Fruit fly (Drosophila melanogaster): ENCODE measurements around the gene grp.
A peak's percentile ranks its signal among the peaks of the same experiment; 100 is the strongest.

Gene grp

DNA sequence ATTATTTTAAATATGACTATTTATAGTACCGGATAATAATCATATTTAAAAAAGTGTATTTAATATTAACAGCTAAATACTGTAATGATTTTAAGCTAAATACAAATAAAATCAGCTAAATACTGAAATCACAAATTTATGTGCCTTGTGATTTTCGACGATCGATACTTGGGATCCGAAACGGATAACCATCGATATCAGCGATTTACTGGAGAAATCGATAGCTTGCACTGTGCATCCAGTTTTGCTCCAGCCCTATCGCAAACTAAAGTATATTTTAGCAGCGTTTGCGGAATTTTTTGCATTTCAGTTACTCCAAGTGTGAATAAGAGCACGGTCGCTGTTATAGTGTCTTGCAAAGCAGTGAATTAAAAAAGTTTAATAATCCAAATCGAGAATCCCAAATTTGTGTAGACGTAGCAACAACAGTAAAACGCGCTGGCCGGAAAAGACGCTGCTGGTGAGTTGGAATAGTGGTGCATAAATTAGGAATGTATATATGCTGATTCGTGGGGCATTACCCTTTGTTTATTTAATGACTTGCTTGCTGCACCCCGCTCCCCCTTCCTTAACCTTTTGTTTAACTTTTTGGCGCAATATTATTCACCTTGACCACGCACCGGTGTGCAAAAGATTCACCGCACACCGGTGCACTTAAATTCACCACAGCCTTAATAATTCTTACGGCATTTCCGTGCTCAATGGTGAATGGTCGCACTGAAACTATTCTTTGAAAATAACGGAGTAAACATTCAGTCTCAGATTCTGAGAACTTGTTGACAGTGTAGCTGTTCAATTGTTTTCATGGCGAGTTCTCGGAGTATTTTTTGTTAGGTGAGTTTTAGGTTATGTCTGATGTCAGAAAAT is at the start of gene grp, which contains the start of gene squ:
TSS of gene grp (plus strand) at position 238 of the 867 bp plus-strand sequence.
TSS of gene squ (plus strand) at position 238 of the 867 bp plus-strand sequence.
- TF ChIP-seq Hr78 (GFP tag; optimal IDR thresholded peaks at IDR 0.05) = no peak
- no peak for TF ChIP-seq CG32264 (GFP tag; optimal IDR thresholded peaks at IDR 0.05)
- peak; percentile 22 for TF ChIP-seq Hr83 (GFP tag; optimal IDR thresholded peaks at IDR 0.05; ENCODE audit: poor library complexity, severe bottlenecking)
- TF ChIP-seq Myc (optimal IDR thresholded peaks at IDR 0.05) = peak; percentile 58
- no peak for TF ChIP-seq dmrt93B (GFP tag; optimal IDR thresholded peaks at IDR 0.05)
- TF ChIP-seq sage (GFP tag; optimal IDR thresholded peaks at IDR 0.05) = no peak
- peak; percentile 35 for TF ChIP-seq Sp1 (GFP tag; optimal IDR thresholded peaks at IDR 0.05)
- TF ChIP-seq OdsH (GFP tag; optimal IDR thresholded peaks at IDR 0.05) = peak; percentile 37
- no peak for TF ChIP-seq Hnf4 (GFP tag; optimal IDR thresholded peaks at IDR 0.05)
- TF ChIP-seq Rel (GFP tag; optimal IDR thresholded peaks at IDR 0.05) = no peak
- TF ChIP-seq Rel (tag; optimal IDR thresholded peaks at IDR 0.05) = peak; percentile 33
- no peak for TF ChIP-seq tai (GFP tag; optimal IDR thresholded peaks at IDR 0.05)
- TF ChIP-seq fru (GFP tag; optimal IDR thresholded peaks at IDR 0.05) = peak; percentile 24
- TF ChIP-seq rgr (GFP tag; optimal IDR thresholded peaks at IDR 0.05) = peak; percentile 6
- peak; percentile 37 for TF ChIP-seq br (GFP tag; optimal IDR thresholded peaks at IDR 0.05)
- TF ChIP-seq foxo (GFP tag; optimal IDR thresholded peaks at IDR 0.05) = peak in 1 of 2 experiments; percentile 19

DNA sequence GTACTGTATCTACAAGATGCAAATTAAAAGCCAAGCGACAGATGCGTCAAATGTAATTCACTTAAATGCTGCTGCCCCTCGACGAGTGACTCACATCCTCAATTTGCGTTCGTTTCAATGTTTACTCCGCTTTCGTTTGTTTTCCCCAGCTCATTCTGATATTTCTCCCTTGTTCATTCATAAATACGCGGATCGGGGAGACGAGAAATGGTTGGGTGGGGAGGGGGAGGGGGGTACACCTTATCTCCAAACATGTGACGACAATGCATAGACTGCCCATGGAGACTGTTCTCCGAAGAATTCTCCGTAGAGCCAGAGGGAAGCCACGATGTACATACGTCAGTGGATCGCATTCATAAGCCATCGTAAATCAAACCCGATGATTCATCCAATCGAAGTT is 42.5 kb upstream of the grp start:
- peak; percentile 55 for TF ChIP-seq psq (GFP tag; optimal IDR thresholded peaks at IDR 0.05)
- TF ChIP-seq CG9705 (GFP tag; optimal IDR thresholded peaks at IDR 0.05) = no peak
- TF ChIP-seq Rel (GFP tag; optimal IDR thresholded peaks at IDR 0.05) = no peak
- TF ChIP-seq Rel (tag; optimal IDR thresholded peaks at IDR 0.05) = peak; percentile 20

DNA sequence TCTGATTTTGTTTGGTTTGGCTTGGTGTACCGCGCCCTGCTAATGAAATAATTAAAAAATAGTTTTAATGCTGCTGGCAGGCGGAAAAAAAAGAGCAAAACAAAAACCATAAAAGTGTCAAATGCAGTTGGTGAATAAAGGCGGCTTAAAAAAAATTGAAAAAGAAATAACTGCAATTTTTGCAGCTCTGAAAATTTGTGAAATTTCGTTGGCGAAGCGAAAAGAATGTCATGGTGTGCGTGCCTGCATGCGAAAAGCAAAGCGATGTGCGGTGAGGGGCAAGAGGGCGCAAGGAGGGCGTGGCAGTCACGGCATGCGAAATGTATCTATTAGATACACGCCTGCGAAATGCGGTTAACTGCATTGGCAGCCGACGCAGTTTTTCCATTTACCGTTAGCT is 41.5 kb upstream of the grp start:
- TF ChIP-seq dsf (GFP tag; optimal IDR thresholded peaks at IDR 0.05; ENCODE audit: borderline replicate concordance) (no peak), HLH106 (tag; optimal IDR thresholded peaks at IDR 0.05) (no peak), Myc (optimal IDR thresholded peaks at IDR 0.05) (no peak), pan (optimal IDR thresholded peaks at IDR 0.05) (no peak), Abd-B (GFP tag; optimal IDR thresholded peaks at IDR 0.05) (no peak), foxo (GFP tag; optimal IDR thresholded peaks at IDR 0.05) (no peak), CG32264 (GFP tag; optimal IDR thresholded peaks at IDR 0.05) (no peak), h (GFP tag; optimal IDR thresholded peaks at IDR 0.05) (no peak), sv (GFP tag; optimal IDR thresholded peaks at IDR 0.05) (no peak), OdsH (GFP tag; optimal IDR thresholded peaks at IDR 0.05) (no peak), psq (GFP tag; optimal IDR thresholded peaks at IDR 0.05) (no peak), dl (GFP tag; optimal IDR thresholded peaks at IDR 0.05; ENCODE audit: insufficient read depth in 1 of 2, partially characterized antibody in 2 of 2) (no peak), brk (GFP tag; optimal IDR thresholded peaks at IDR 0.05) (no peak), woc (GFP tag; optimal IDR thresholded peaks at IDR 0.05) (no peak), tai (GFP tag; optimal IDR thresholded peaks at IDR 0.05) (no peak), lola (GFP tag; optimal IDR thresholded peaks at IDR 0.05) (no peak), N (GFP tag; optimal IDR thresholded peaks at IDR 0.05) (no peak), Hnf4 (GFP tag; optimal IDR thresholded peaks at IDR 0.05) (no peak)

DNA sequence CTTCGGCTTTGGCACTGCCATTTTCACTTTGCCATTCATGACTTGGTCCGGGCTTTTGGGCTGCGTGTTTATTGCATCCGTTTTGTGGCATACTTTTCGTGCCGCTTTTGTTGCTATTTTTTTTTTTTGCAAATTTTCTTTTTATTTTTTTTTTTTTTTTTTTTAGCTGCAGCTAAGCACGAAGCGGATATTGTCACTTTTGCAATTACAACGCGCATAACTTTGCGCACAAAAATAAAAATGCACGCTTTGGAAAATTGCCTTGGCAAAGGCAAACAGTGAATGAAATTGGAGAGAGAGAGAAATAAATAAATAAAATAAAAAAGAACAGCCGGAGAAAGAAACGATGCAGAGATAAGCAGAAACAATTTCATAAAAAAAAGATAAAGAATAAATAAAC is 39.0 kb upstream of the grp start:
- no peak for TF ChIP-seq Dif (GFP tag; optimal IDR thresholded peaks at IDR 0.05; ENCODE audit: partially characterized antibody)
- TF ChIP-seq woc (GFP tag; optimal IDR thresholded peaks at IDR 0.05) = no peak
- peak; percentile 29 for TF ChIP-seq psq (GFP tag; optimal IDR thresholded peaks at IDR 0.05)

DNA sequence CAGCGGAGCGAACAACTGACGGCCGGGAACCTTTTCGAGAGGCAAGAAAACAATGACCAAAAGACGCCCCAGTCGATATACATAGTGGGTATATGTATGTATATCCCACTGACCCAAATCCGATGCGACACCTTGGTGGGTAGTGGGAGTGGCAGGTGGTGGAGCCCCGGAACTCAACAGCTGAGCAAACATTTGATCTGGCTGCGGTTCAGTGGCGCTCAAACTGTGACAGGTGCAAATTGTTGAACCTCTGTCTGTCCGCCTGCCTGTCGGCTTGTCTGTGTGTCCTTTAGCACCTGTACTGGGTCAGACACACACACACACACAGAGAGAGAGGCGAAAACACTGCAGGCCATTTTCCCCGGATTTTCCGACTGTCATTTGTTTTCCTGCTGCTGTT is 36.4 kb upstream of the grp start:
- TF ChIP-seq OdsH (GFP tag; optimal IDR thresholded peaks at IDR 0.05) (no peak), Hr78 (GFP tag; optimal IDR thresholded peaks at IDR 0.05) (no peak), ey (GFP tag; optimal IDR thresholded peaks at IDR 0.05) (no peak), fru (GFP tag; optimal IDR thresholded peaks at IDR 0.05) (no peak), sv (GFP tag; optimal IDR thresholded peaks at IDR 0.05) (no peak), foxo (GFP tag; optimal IDR thresholded peaks at IDR 0.05) (no peak), h (GFP tag; optimal IDR thresholded peaks at IDR 0.05) (no peak), Dif (GFP tag; optimal IDR thresholded peaks at IDR 0.05; ENCODE audit: partially characterized antibody) (no peak), usp (GFP tag; optimal IDR thresholded peaks at IDR 0.05) (no peak), CrebA (GFP tag; optimal IDR thresholded peaks at IDR 0.05; ENCODE audit: borderline replicate concordance) (no peak), psq (GFP tag; optimal IDR thresholded peaks at IDR 0.05) (no peak), Dfd (GFP tag; optimal IDR thresholded peaks at IDR 0.05) (no peak), HLH106 (tag; optimal IDR thresholded peaks at IDR 0.05) (no peak), dsf (GFP tag; optimal IDR thresholded peaks at IDR 0.05; ENCODE audit: borderline replicate concordance) (no peak), Jra (GFP tag; optimal IDR thresholded peaks at IDR 0.05) (no peak), CG32264 (GFP tag; optimal IDR thresholded peaks at IDR 0.05) (no peak)
